Fruit fly (Drosophila melanogaster): ENCODE data around the gene RhoGAP19D.

The RhoGAP19D gene

dm6 chrX:20480382-20480781, 30.1 kb downstream of the RhoGAP19D start:
- peak; percentile 80 for TF ChIP-seq br (GFP tag; optimal IDR thresholded peaks at IDR 0.05)
- peak; percentile 87 for TF ChIP-seq h (GFP tag; optimal IDR thresholded peaks at IDR 0.05)
- TF ChIP-seq Rel (GFP tag; optimal IDR thresholded peaks at IDR 0.05) = peak; percentile 11
- TF ChIP-seq Rel (tag; optimal IDR thresholded peaks at IDR 0.05) = no peak
- peak; percentile 56 for TF ChIP-seq fru (GFP tag; optimal IDR thresholded peaks at IDR 0.05)
- TF ChIP-seq sv (GFP tag; optimal IDR thresholded peaks at IDR 0.05) = peak; percentile 69
- peak; percentile 69 for TF ChIP-seq psq (GFP tag; optimal IDR thresholded peaks at IDR 0.05)
- TF ChIP-seq OdsH (GFP tag; optimal IDR thresholded peaks at IDR 0.05) = peak; percentile 70
- peak; percentile 83 for TF ChIP-seq ey (GFP tag; optimal IDR thresholded peaks at IDR 0.05)
- TF ChIP-seq Jra (GFP tag; optimal IDR thresholded peaks at IDR 0.05) = no peak
- peak; percentile 86 for TF ChIP-seq rgr (GFP tag; optimal IDR thresholded peaks at IDR 0.05)
- no peak for TF ChIP-seq Sp1 (GFP tag; optimal IDR thresholded peaks at IDR 0.05)
- TF ChIP-seq usp (GFP tag; optimal IDR thresholded peaks at IDR 0.05) = no peak
- TF ChIP-seq HLH106 (tag; optimal IDR thresholded peaks at IDR 0.05) = no peak
- TF ChIP-seq CG32264 (GFP tag; optimal IDR thresholded peaks at IDR 0.05) = peak; percentile 8
- TF ChIP-seq woc (GFP tag; optimal IDR thresholded peaks at IDR 0.05) = peak; percentile 57
- peak; percentile 25 for TF ChIP-seq Mio (GFP tag; optimal IDR thresholded peaks at IDR 0.05)
- TF ChIP-seq sage (GFP tag; optimal IDR thresholded peaks at IDR 0.05) = peak; percentile 67
- peak; percentile 30 to 73 for TF ChIP-seq foxo (GFP tag; optimal IDR thresholded peaks at IDR 0.05)
- TF ChIP-seq dmrt93B (GFP tag; optimal IDR thresholded peaks at IDR 0.05) = peak; percentile 22
- no peak for TF ChIP-seq CrebA (GFP tag; optimal IDR thresholded peaks at IDR 0.05; ENCODE audit: borderline replicate concordance)

- no peak for TF ChIP-seq Myc (optimal IDR thresholded peaks at IDR 0.05)
- no peak for TF ChIP-seq dl (GFP tag; optimal IDR thresholded peaks at IDR 0.05; ENCODE audit: insufficient read depth in 1 of 2, partially characterized antibody in 2 of 2)
- no peak for TF ChIP-seq pan (optimal IDR thresholded peaks at IDR 0.05)
- TF ChIP-seq lola (GFP tag; optimal IDR thresholded peaks at IDR 0.05) = no peak
These were observed 31.8 kb downstream of the RhoGAP19D start for dm6 chrX:20478674-20479073.

dm6 chrX:20470701-20471100, 39.8 kb downstream of the RhoGAP19D start:
- no peak for TF ChIP-seq CG32264 (GFP tag; optimal IDR thresholded peaks at IDR 0.05)
- no peak for TF ChIP-seq Dif (GFP tag; optimal IDR thresholded peaks at IDR 0.05; ENCODE audit: partially characterized antibody)
- no peak for TF ChIP-seq lola (GFP tag; optimal IDR thresholded peaks at IDR 0.05)
- no peak for TF ChIP-seq dmrt93B (GFP tag; optimal IDR thresholded peaks at IDR 0.05)
- TF ChIP-seq woc (GFP tag; optimal IDR thresholded peaks at IDR 0.05) = no peak
- TF ChIP-seq fru (GFP tag; optimal IDR thresholded peaks at IDR 0.05) = no peak
- no peak for TF ChIP-seq CG9705 (GFP tag; optimal IDR thresholded peaks at IDR 0.05)
- no peak for TF ChIP-seq dsf (GFP tag; optimal IDR thresholded peaks at IDR 0.05; ENCODE audit: borderline replicate concordance)
- TF ChIP-seq rgr (GFP tag; optimal IDR thresholded peaks at IDR 0.05) = no peak
- no peak for TF ChIP-seq sv (GFP tag; optimal IDR thresholded peaks at IDR 0.05)
- TF ChIP-seq Jra (GFP tag; optimal IDR thresholded peaks at IDR 0.05) = no peak
- no peak for TF ChIP-seq Rel (GFP tag; optimal IDR thresholded peaks at IDR 0.05)
- no peak for TF ChIP-seq Rel (tag; optimal IDR thresholded peaks at IDR 0.05)
- TF ChIP-seq brk (GFP tag; optimal IDR thresholded peaks at IDR 0.05) = no peak
- no peak for TF ChIP-seq dl (GFP tag; optimal IDR thresholded peaks at IDR 0.05; ENCODE audit: insufficient read depth in 1 of 2, partially characterized antibody in 2 of 2)

dm6 chrX:20468192-20468591, 42.3 kb downstream of the RhoGAP19D start:
- TF ChIP-seq Vsx2 (GFP tag; optimal IDR thresholded peaks at IDR 0.05; ENCODE audit: partially characterized antibody) = no peak
- TF ChIP-seq pan (optimal IDR thresholded peaks at IDR 0.05) = no peak
- no peak for TF ChIP-seq CG32264 (GFP tag; optimal IDR thresholded peaks at IDR 0.05)
- TF ChIP-seq jim (GFP tag; optimal IDR thresholded peaks at IDR 0.05) = no peak
- no peak for TF ChIP-seq Dfd (GFP tag; optimal IDR thresholded peaks at IDR 0.05)
- TF ChIP-seq lola (GFP tag; optimal IDR thresholded peaks at IDR 0.05) = no peak
- no peak for TF ChIP-seq rgr (GFP tag; optimal IDR thresholded peaks at IDR 0.05)
- no peak for TF ChIP-seq OdsH (GFP tag; optimal IDR thresholded peaks at IDR 0.05)
- no peak for TF ChIP-seq usp (GFP tag; optimal IDR thresholded peaks at IDR 0.05)
- no peak for TF ChIP-seq woc (GFP tag; optimal IDR thresholded peaks at IDR 0.05)
- no peak for TF ChIP-seq h (GFP tag; optimal IDR thresholded peaks at IDR 0.05)
- TF ChIP-seq fru (GFP tag; optimal IDR thresholded peaks at IDR 0.05) = no peak

dm6 chrX:20467155-20467554, 43.3 kb downstream of the RhoGAP19D start, which contains the start of gene GstT3:
Gene GstT3, plus strand, starts transcription at chrX:20467455.
- no peak for TF ChIP-seq Hr83 (GFP tag; optimal IDR thresholded peaks at IDR 0.05; ENCODE audit: poor library complexity, severe bottlenecking)
- TF ChIP-seq foxo (GFP tag; optimal IDR thresholded peaks at IDR 0.05) = no peak

All from whole organism, wandering third instar larva.